Fruit fly (Drosophila melanogaster) whole organism, embryonic: ENCODE results near the gene trio.

Experiments used
- Ada2b ChIP-seq: fragments of 200-800 bp; sonication (Bioruptor generic); IDR thresholded peaks from 2 replicates; pipeline ENCODE4 v1.3.6; 2022; ENCODE audit warnings: missing biosample characterization, missing genetic modification characterization
- CG10274 ChIP-seq: fragments of 200-800 bp; sonication (Bioruptor generic); optimal IDR thresholded peaks from 3 replicates; lab custom pipeline; 2017; ENCODE audit warnings: missing biosample characterization, mild to moderate bottlenecking, missing genetic modification characterization
- CG10959 ChIP-seq: fragments of 200-800 bp; sonication (Bioruptor generic); IDR thresholded peaks from 2 replicates; pipeline ENCODE4 v1.3.6; 2022; ENCODE audit warnings: missing biosample characterization, missing genetic modification characterization
- CG11560 ChIP-seq: fragments of 200-800 bp; sonication (Bioruptor generic); IDR thresholded peaks from 3 replicates; pipeline ENCODE4 v1.3.6; 2022; ENCODE audit warnings: missing biosample characterization, missing genetic modification characterization
- CG11723 ChIP-seq: fragments of 200-800 bp; sonication (Bioruptor generic); optimal IDR thresholded peaks from 2 replicates; lab custom pipeline; 2017; ENCODE audit warnings: missing biosample characterization, mild to moderate bottlenecking, missing genetic modification characterization
- CG12236 ChIP-seq: fragments of 200-800 bp; sonication (Bioruptor generic); optimal IDR thresholded peaks from 2 replicates; lab custom pipeline; 2016; ENCODE audit warnings: missing biosample characterization, missing genetic modification characterization
- CG13296 ChIP-seq: fragments of 200-800 bp; sonication (Bioruptor generic); optimal IDR thresholded peaks from 3 replicates; lab custom pipeline; 2018; ENCODE audit warnings: missing biosample characterization, mild to moderate bottlenecking, missing genetic modification characterization
- CG15696 ChIP-seq: fragments of 200-800 bp; sonication (Bioruptor generic); optimal IDR thresholded peaks from 2 replicates; lab custom pipeline; 2019; ENCODE audit warnings: missing biosample characterization, mild to moderate bottlenecking, missing genetic modification characterization, moderate library complexity
- CG1602 ChIP-seq: fragments of 200-800 bp; sonication (Bioruptor generic); optimal IDR thresholded peaks from 3 replicates; lab custom pipeline; 2016; ENCODE audit warnings: missing biosample characterization, missing genetic modification characterization
- CG18011 ChIP-seq: fragments of 200-800 bp; sonication (Bioruptor generic); optimal IDR thresholded peaks from 2 replicates; lab custom pipeline; 2017; ENCODE audit warnings: missing biosample characterization, missing genetic modification characterization, mild to moderate bottlenecking, moderate library complexity, missing genotype
- CG18262 ChIP-seq: fragments of 200-800 bp; optimal IDR thresholded peaks from 3 replicates; lab custom pipeline; 2019; ENCODE audit warnings: missing biosample characterization, mild to moderate bottlenecking, missing genetic modification characterization, moderate library complexity
- CG18599 ChIP-seq: fragments of 200-800 bp; sonication (Bioruptor generic); optimal IDR thresholded peaks from 3 replicates; lab custom pipeline; 2017; ENCODE audit warnings: missing biosample characterization, missing genetic modification characterization, mild to moderate bottlenecking, moderate library complexity, missing genetic modification reagents
- CG2678 ChIP-seq: fragments of 200-800 bp; sonication (Bioruptor generic); optimal IDR thresholded peaks from 3 replicates; lab custom pipeline; 2019; ENCODE audit warnings: missing biosample characterization, mild to moderate bottlenecking, missing genetic modification characterization, moderate library complexity
- CG31388 ChIP-seq: fragments of 200-800 bp; sonication (Bioruptor generic); optimal IDR thresholded peaks from 2 replicates; lab custom pipeline; 2016; ENCODE audit warnings: missing biosample characterization, missing genetic modification characterization
- CG3281 ChIP-seq: fragments of 200-800 bp; sonication (Bioruptor generic); optimal IDR thresholded peaks from 3 replicates; lab custom pipeline; 2017; ENCODE audit warnings: missing biosample characterization, mild to moderate bottlenecking, missing genetic modification characterization
- CG34224 ChIP-seq: fragments of 200-800 bp; sonication (Bioruptor generic); IDR thresholded peaks from 3 replicates; pipeline ENCODE4 v1.3.6; 2022; ENCODE audit warnings: missing biosample characterization, missing genetic modification characterization; ENCODE audit not compliant: partially characterized antibody
- CG3838 ChIP-seq: fragments of 200-800 bp; sonication (Bioruptor generic); optimal IDR thresholded peaks from 3 replicates; lab custom pipeline; 2016; ENCODE audit warnings: missing biosample characterization, missing genetic modification characterization
- CG42726 ChIP-seq: fragments of 200-800 bp; sonication (Bioruptor generic); IDR thresholded peaks from 2 replicates; pipeline ENCODE4 v1.3.6; 2022; ENCODE audit warnings: missing biosample characterization, missing genetic modification characterization; ENCODE audit not compliant: partially characterized antibody
- CG7963 ChIP-seq: fragments of 200-800 bp; sonication (Bioruptor generic); IDR thresholded peaks from 3 replicates; pipeline ENCODE4 v1.3.6; 2022; ENCODE audit warnings: missing biosample characterization, missing genetic modification characterization; ENCODE audit not compliant: partially characterized antibody
- CG8924 ChIP-seq: fragments of 200-800 bp; optimal IDR thresholded peaks from 3 replicates; lab custom pipeline; 2019; ENCODE audit warnings: missing biosample characterization, mild to moderate bottlenecking, missing genetic modification characterization, moderate library complexity
- D ChIP-seq, 2 experiments: fragments of 200-800 bp in 1 of 2; fragments of >200 bp in 1 of 2; sonication (Bioruptor generic) in 1 of 2; optimal IDR thresholded peaks; 2 replicates in 1 of 2; 3 replicates in 1 of 2; lab custom pipeline; 2017; ENCODE audit warnings: mild to moderate bottlenecking in 1 of 2, missing biosample characterization in 1 of 2, missing genetic modification characterization in 1 of 2, missing genetic modification reagents in 1 of 2
- E2f2 ChIP-seq: fragments of 200-800 bp; sonication (Bioruptor generic); IDR thresholded peaks from 2 replicates; pipeline ENCODE4 v1.3.6; 2022; ENCODE audit warnings: missing biosample characterization, missing genetic modification characterization
- Fer1 ChIP-seq: fragments of 200-800 bp; sonication (Bioruptor generic); optimal IDR thresholded peaks from 2 replicates; lab custom pipeline; 2017; ENCODE audit warnings: missing biosample characterization, mild to moderate bottlenecking, missing genetic modification characterization
- HmgZ ChIP-seq: fragments of 200-800 bp; sonication (Bioruptor generic); optimal IDR thresholded peaks from 2 replicates; lab custom pipeline; 2018; ENCODE audit warnings: missing biosample characterization, mild to moderate bottlenecking, missing genetic modification characterization
- MBD-R2 ChIP-seq: fragments of 200-800 bp; sonication (Bioruptor generic); IDR thresholded peaks from 2 replicates; pipeline ENCODE4 v1.3.6; 2022; ENCODE audit warnings: missing biosample characterization, missing genetic modification characterization
- Nf-YA ChIP-seq: fragments of 200-800 bp; sonication (Bioruptor generic); IDR thresholded peaks from 2 replicates; pipeline ENCODE4 v1.3.6; 2022; ENCODE audit warnings: missing biosample characterization, missing genetic modification characterization
- Nf-YB ChIP-seq: fragments of 200-800 bp; sonication (Bioruptor generic); optimal IDR thresholded peaks from 3 replicates; lab custom pipeline; 2019; ENCODE audit warnings: missing biosample characterization, mild to moderate bottlenecking, missing genetic modification characterization, moderate library complexity
- Sin3A ChIP-seq: fragments of >200 bp; optimal IDR thresholded peaks from 2 replicates; lab custom pipeline; 2018
- TFAM ChIP-seq: fragments of 200-800 bp; sonication (Bioruptor generic); optimal IDR thresholded peaks from 2 replicates; lab custom pipeline; 2017; ENCODE audit warnings: missing biosample characterization, missing genetic modification characterization, inconsistent platforms
- ab ChIP-seq: fragments of 200-800 bp; sonication (Bioruptor generic); optimal IDR thresholded peaks from 2 replicates; lab custom pipeline; 2016; ENCODE audit warnings: missing biosample characterization, missing genetic modification characterization
- al ChIP-seq: fragments of 200-800 bp; sonication (Bioruptor generic); IDR thresholded peaks from 2 replicates; pipeline ENCODE4 v1.3.6; 2022; ENCODE audit warnings: missing biosample characterization, missing genetic modification characterization
- bbx ChIP-seq: fragments of 200-800 bp; sonication (Bioruptor generic); IDR thresholded peaks from 2 replicates; pipeline ENCODE4 v1.3.6; 2022; ENCODE audit warnings: missing biosample characterization, missing genetic modification characterization; ENCODE audit not compliant: partially characterized antibody
- bowl ChIP-seq: fragments of 200-800 bp; sonication (Bioruptor generic); IDR thresholded peaks from 2 replicates; pipeline ENCODE4 v1.3.6; 2022; ENCODE audit warnings: missing biosample characterization, missing genetic modification characterization
- crol ChIP-seq: fragments of 200-800 bp; sonication (Bioruptor generic); IDR thresholded peaks from 2 replicates; pipeline ENCODE4 v1.3.6; 2022; ENCODE audit warnings: missing biosample characterization, missing genetic modification characterization
- crp ChIP-seq, 2 experiments: fragments of 200-800 bp; sonication (Bioruptor generic); optimal IDR thresholded peaks; 2 replicates in 1 of 2; 3 replicates in 1 of 2; lab custom pipeline; 2017; ENCODE audit warnings: missing biosample characterization in 2 of 2, missing genetic modification characterization in 2 of 2, mild to moderate bottlenecking in 1 of 2, moderate library complexity in 1 of 2
- dimm ChIP-seq: fragments of 200-800 bp; sonication (Bioruptor generic); IDR thresholded peaks from 2 replicates; pipeline ENCODE4 v1.3.6; 2022; ENCODE audit warnings: missing biosample characterization, missing genetic modification characterization
- ewg ChIP-seq: fragments of 200-800 bp; sonication (Bioruptor generic); optimal IDR thresholded peaks from 3 replicates; lab custom pipeline; 2017; ENCODE audit warnings: mild to moderate bottlenecking, missing biosample characterization, missing genetic modification reagents, missing genetic modification characterization
- eyg ChIP-seq: fragments of 200-800 bp; sonication (Bioruptor generic); optimal IDR thresholded peaks from 3 replicates; lab custom pipeline; 2016; ENCODE audit warnings: missing biosample characterization, missing genetic modification characterization
- knrl ChIP-seq: fragments of 200-800 bp; sonication (Bioruptor generic); IDR thresholded peaks from 3 replicates; pipeline ENCODE4 v1.3.6; 2022; ENCODE audit warnings: missing biosample characterization, missing genetic modification characterization; ENCODE audit not compliant: partially characterized antibody
- maf-S ChIP-seq: fragments of 200-800 bp; sonication (Bioruptor generic); optimal IDR thresholded peaks from 2 replicates; lab custom pipeline; 2016; ENCODE audit warnings: missing biosample characterization, missing genetic modification characterization
- org-1 ChIP-seq: fragments of 200-800 bp; sonication (Bioruptor generic); optimal IDR thresholded peaks from 2 replicates; lab custom pipeline; 2017; ENCODE audit warnings: missing biosample characterization, missing genetic modification characterization
- pzg ChIP-seq: fragments of 200-800 bp; sonication (Bioruptor generic); optimal IDR thresholded peaks from 3 replicates; lab custom pipeline; 2018; ENCODE audit warnings: missing biosample characterization, mild to moderate bottlenecking, missing genetic modification characterization, moderate library complexity
- repo ChIP-seq: fragments of 200-800 bp; sonication (Bioruptor generic); optimal IDR thresholded peaks from 2 replicates; lab custom pipeline; 2016; ENCODE audit warnings: missing biosample characterization, missing genetic modification characterization
- rib ChIP-seq: fragments of 200-800 bp; sonication (Bioruptor generic); IDR thresholded peaks from 2 replicates; pipeline ENCODE4 v1.3.6; 2022; ENCODE audit warnings: missing biosample characterization, missing genetic modification characterization
- slou ChIP-seq: fragments of 200-800 bp; sonication (Bioruptor generic); optimal IDR thresholded peaks from 3 replicates; lab custom pipeline; 2016; ENCODE audit warnings: missing biosample characterization, missing genetic modification characterization
- sob ChIP-seq: fragments of 200-800 bp; sonication (Bioruptor generic); IDR thresholded peaks from 2 replicates; pipeline ENCODE4 v1.3.6; 2022; ENCODE audit warnings: missing biosample characterization, missing genetic modification characterization
- wor ChIP-seq: fragments of 200-800 bp; sonication (Bioruptor generic); IDR thresholded peaks from 2 replicates; pipeline ENCODE4 v1.3.6; 2022; ENCODE audit warnings: missing biosample characterization, missing genetic modification characterization
- zen ChIP-seq: fragments of 200-800 bp; sonication (Bioruptor generic); optimal IDR thresholded peaks from 3 replicates; lab custom pipeline; 2018; ENCODE audit warnings: missing biosample characterization, mild to moderate bottlenecking, missing genetic modification characterization, moderate library complexity

The trio gene

dm6 chr3L:1007513-1008459, 26.9 kb downstream of the trio start (continued):
- TF ChIP-seq CG15696 (tag; lab: Kevin White, UChicago) (peak; percentile 42), CG11723 (peak; percentile 66), CG2678 (peak; percentile 87), Fer1 (peak; percentile 88), E2f2 (GFP tag; lab: Robert Waterston, UW) (peak; percentile 61), knrl (GFP tag; lab: Robert Waterston, UW) (no peak), bowl (GFP tag; lab: Robert Waterston, UW) (no peak), CG7963 (GFP tag; lab: Robert Waterston, UW) (no peak), D (optimal IDR thresholded peaks at IDR 0.05; lab: Kevin White, UChicago) (no peak), D (GFP tag; optimal IDR thresholded peaks at IDR 0.05; lab: Kevin White, UChicago) (peak; percentile 65), al (GFP tag; lab: Robert Waterston, UW) (peak; percentile 88), pzg (GFP tag; lab: Kevin White, UChicago) (peak; percentile 8), org-1 (GFP tag; lab: Kevin White, UChicago) (peak; percentile 74), repo (GFP tag; lab: Kevin White, UChicago) (no peak), sob (GFP tag; lab: Robert Waterston, UW) (peak; percentile 75), CG10274 (peak; percentile 72), MBD-R2 (peak; percentile 78; the same call in 1 of the 2 replicates), ewg (GFP tag; lab: Kevin White, UChicago) (peak; percentile 71), dimm (GFP tag; lab: Robert Waterston, UW) (peak; percentile 49; the same call in 1 of the 2 replicates), bbx (no peak), CG18011 (GFP tag; lab: Kevin White, UChicago) (peak; percentile 61), Nf-YB (GFP tag; lab: Kevin White, UChicago) (peak; percentile 60), CG3281 (peak; percentile 91), CG8924 (tag; lab: Kevin White, UChicago) (peak; percentile 89), HmgZ (tag; lab: Kevin White, UChicago) (peak; percentile 66), slou (peak; percentile 62), CG18599 (peak; percentile 92), crol (GFP tag; lab: Robert Waterston, UW) (peak; percentile 69), eyg (GFP tag; lab: Kevin White, UChicago) (no peak), maf-S (GFP tag; lab: Kevin White, UChicago) (peak; percentile 46), CG12236 (GFP tag; lab: Kevin White, UChicago) (no peak), CG42726 (GFP tag; lab: Robert Waterston, UW) (no peak), rib (GFP tag; lab: Robert Waterston, UW) (peak; percentile 87), CG31388 (GFP tag; lab: Kevin White, UChicago) (no peak), Sin3A (lab: Kevin White, UChicago) (no peak), CG1602 (GFP tag; lab: Kevin White, UChicago) (peak; percentile 74), CG18262 (peak; percentile 76), CG34224 (GFP tag; lab: Robert Waterston, UW) (no peak), Ada2b (peak; percentile 89), Nf-YA (GFP tag; lab: Robert Waterston, UW) (0 out of 2 replicates have a peak, but pooled peaks have one; percentile 54), ab (no peak), crp (GFP tag; optimal IDR thresholded peaks at IDR 0.05; lab: Kevin White, UChicago) (peak in 1 of 2 experiments; percentile 44), CG11560 (tag; lab: Robert Waterston, UW) (peak; percentile 78), zen (peak; percentile 22), wor (GFP tag; lab: Robert Waterston, UW) (peak; percentile 77), CG10959 (GFP tag; lab: Robert Waterston, UW) (peak; percentile 71), CG13296 (peak; percentile 71), CG3838 (GFP tag; lab: Kevin White, UChicago) (peak; percentile 82), TFAM (GFP tag; lab: Kevin White, UChicago) (peak; percentile 20)
